Worm (Caenorhabditis elegans): ENCODE measurements around the gene ndus-8.

DNA sequence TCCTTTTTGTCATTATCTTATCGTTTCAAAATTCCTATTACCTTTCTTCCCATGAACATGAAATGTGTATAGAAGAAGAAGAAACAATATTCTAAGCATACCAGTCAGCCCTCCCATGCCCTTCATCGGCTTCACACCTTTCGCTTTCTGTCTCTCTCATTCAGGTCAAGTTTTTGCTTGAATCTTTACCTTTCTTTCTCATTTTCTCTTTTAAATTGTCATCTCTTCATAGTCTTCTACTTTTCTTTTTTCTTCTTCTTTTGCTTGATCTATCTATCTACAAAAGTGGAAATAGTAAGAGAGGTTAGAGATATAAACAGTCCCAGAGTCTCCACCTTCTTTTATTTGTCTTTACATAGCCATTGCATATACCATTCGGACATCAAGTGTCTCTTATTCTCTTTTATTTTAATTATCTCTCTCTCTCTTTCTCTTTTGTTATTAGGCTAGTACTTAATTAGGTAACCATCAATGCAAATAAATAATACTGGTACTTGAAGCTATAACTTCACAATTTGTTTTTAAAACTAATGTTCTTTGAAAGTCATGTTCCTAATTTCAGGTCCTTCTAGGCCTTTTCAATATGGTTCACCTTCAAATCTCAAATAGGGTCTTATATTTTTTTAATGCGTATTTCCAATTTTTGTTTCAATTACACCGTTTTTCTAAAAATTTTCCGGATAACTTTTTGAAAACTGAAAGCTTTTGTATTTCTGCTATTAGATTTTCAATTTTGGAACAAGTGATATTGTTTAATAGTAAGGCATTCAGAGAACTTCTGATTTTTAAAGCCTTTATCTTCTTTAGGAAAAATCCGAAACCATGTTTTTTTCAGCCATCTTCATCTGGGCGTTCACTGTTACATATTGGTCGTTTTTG is 32.4 kb downstream of the ndus-8 start, which contains the start of gene dpy-31:
- TF ChIP-seq W03F9.2 (tag; optimal IDR thresholded peaks at IDR 0.05) = no peak
- no peak for TF ChIP-seq him-1 (tag; optimal IDR thresholded peaks at IDR 0.05)
- no peak for TF ChIP-seq dao-5 (tag; optimal IDR thresholded peaks at IDR 0.05)

Data from whole organism, L4/young adult.